Fruit fly (Drosophila melanogaster) whole organism, embryonic: ENCODE measurements around the gene CG2182.

Experiments
- Aef1 ChIP-seq: fragments of 200-800 bp; sonication (Bioruptor generic); IDR thresholded peaks from 3 replicates; pipeline ENCODE4 v1.3.6; 2022; ENCODE audit warnings: missing biosample characterization, missing genetic modification characterization
- Atf3 ChIP-seq: fragments of 200-800 bp; sonication (Bioruptor generic); optimal IDR thresholded peaks from 3 replicates; lab custom pipeline; 2016; ENCODE audit warnings: missing biosample characterization, missing genetic modification characterization
- BEAF-32 ChIP-seq: fragments of 200-800 bp; sonication (Bioruptor generic); optimal IDR thresholded peaks from 3 replicates; lab custom pipeline; 2017; ENCODE audit warnings: missing biosample characterization, missing genetic modification characterization, mild to moderate bottlenecking, moderate library complexity, missing genetic modification reagents
- CG10321 ChIP-seq: fragments of 200-800 bp; sonication (Bioruptor generic); IDR thresholded peaks from 2 replicates; pipeline ENCODE4 v1.3.6; 2022; ENCODE audit warnings: missing biosample characterization, missing genetic modification characterization
- CG10979 ChIP-seq: fragments of 200-800 bp; sonication (Bioruptor generic); optimal IDR thresholded peaks from 2 replicates; lab custom pipeline; 2018; ENCODE audit warnings: missing biosample characterization, mild to moderate bottlenecking, missing genetic modification characterization, moderate library complexity
- CG11456 ChIP-seq: fragments of 200-800 bp; sonication (Bioruptor generic); IDR thresholded peaks from 3 replicates; pipeline ENCODE4 v1.3.6; 2022; ENCODE audit warnings: missing biosample characterization, missing genetic modification characterization
- CG12155 ChIP-seq: fragments of 200-800 bp; sonication (Bioruptor generic); optimal IDR thresholded peaks from 3 replicates; lab custom pipeline; 2016; ENCODE audit warnings: missing biosample characterization, missing genetic modification characterization
- CG12236 ChIP-seq: fragments of 200-800 bp; sonication (Bioruptor generic); optimal IDR thresholded peaks from 2 replicates; lab custom pipeline; 2016; ENCODE audit warnings: missing biosample characterization, missing genetic modification characterization
- CG13424 ChIP-seq: fragments of 200-800 bp; sonication (Bioruptor generic); optimal IDR thresholded peaks from 2 replicates; lab custom pipeline; 2019; ENCODE audit warnings: missing biosample characterization, mild to moderate bottlenecking, missing genetic modification characterization, moderate library complexity
- CG13894 ChIP-seq: fragments of 200-800 bp; sonication (Bioruptor generic); optimal IDR thresholded peaks from 3 replicates; lab custom pipeline; 2018; ENCODE audit warnings: missing biosample characterization, mild to moderate bottlenecking, missing genetic modification characterization, moderate library complexity
- CG17568 ChIP-seq: fragments of 200-800 bp; sonication (Bioruptor generic); optimal IDR thresholded peaks from 2 replicates; lab custom pipeline; 2018; ENCODE audit warnings: missing biosample characterization, mild to moderate bottlenecking, missing genetic modification characterization, moderate library complexity
- CG17802 ChIP-seq: fragments of 200-800 bp; sonication (Bioruptor generic); optimal IDR thresholded peaks from 2 replicates; lab custom pipeline; 2018; ENCODE audit warnings: missing biosample characterization, mild to moderate bottlenecking, missing genetic modification characterization, moderate library complexity
- CG18764 ChIP-seq: fragments of 200-800 bp; sonication (Bioruptor generic); optimal IDR thresholded peaks from 3 replicates; lab custom pipeline; 2016; ENCODE audit warnings: missing biosample characterization, missing genetic modification characterization
- CG2120 ChIP-seq: fragments of 200-800 bp; sonication (Bioruptor generic); optimal IDR thresholded peaks from 3 replicates; lab custom pipeline; 2016; ENCODE audit warnings: missing biosample characterization, missing genetic modification characterization
- CG31388 ChIP-seq: fragments of 200-800 bp; sonication (Bioruptor generic); optimal IDR thresholded peaks from 2 replicates; lab custom pipeline; 2016; ENCODE audit warnings: missing biosample characterization, missing genetic modification characterization
- CG31441 ChIP-seq: fragments of 200-800 bp; sonication (Bioruptor generic); IDR thresholded peaks from 2 replicates; pipeline ENCODE4 v1.3.6; 2022; ENCODE audit warnings: missing biosample characterization, missing genetic modification characterization
- CG3163 ChIP-seq: fragments of 200-800 bp; sonication (Bioruptor generic); optimal IDR thresholded peaks from 3 replicates; lab custom pipeline; 2016; ENCODE audit warnings: missing biosample characterization, missing genetic modification characterization
- CG43689 ChIP-seq: fragments of 200-800 bp; sonication (Bioruptor generic); IDR thresholded peaks from 2 replicates; pipeline ENCODE4 v1.3.6; 2022; ENCODE audit warnings: missing biosample characterization, missing genetic modification characterization
- CG5953 ChIP-seq: fragments of 200-800 bp; sonication (Bioruptor generic); IDR thresholded peaks from 2 replicates; pipeline ENCODE4 v1.3.6; 2022; ENCODE audit warnings: missing biosample characterization, missing genetic modification characterization
- CG6175 ChIP-seq: fragments of 200-800 bp; sonication (Bioruptor generic); IDR thresholded peaks from 3 replicates; pipeline ENCODE4 v1.3.6; 2022; ENCODE audit warnings: missing biosample characterization, missing genetic modification characterization
- CG8290 ChIP-seq, 3 experiments: fragments of 200-800 bp; sonication (Bioruptor generic); optimal IDR thresholded peaks; 2 replicates each; lab custom pipeline; 2016 to 2019; ENCODE audit warnings: missing biosample characterization in 3 of 3, missing genetic modification characterization in 3 of 3, mild to moderate bottlenecking in 2 of 3, moderate library complexity in 1 of 3
- CG9437 ChIP-seq: fragments of 200-800 bp; sonication (Bioruptor generic); optimal IDR thresholded peaks from 2 replicates; lab custom pipeline; 2018; ENCODE audit warnings: missing biosample characterization, mild to moderate bottlenecking, missing genetic modification characterization
- D19A ChIP-seq: fragments of 200-800 bp; optimal IDR thresholded peaks from 3 replicates; lab custom pipeline; 2019; ENCODE audit warnings: missing biosample characterization, mild to moderate bottlenecking, missing genetic modification characterization, moderate library complexity
- Dbx ChIP-seq: fragments of 200-800 bp; sonication (Bioruptor generic); IDR thresholded peaks from 3 replicates; pipeline ENCODE4 v1.3.6; 2022; ENCODE audit warnings: missing biosample characterization, missing genetic modification characterization
- Dfd ChIP-seq, 2 experiments: fragments of >200 bp; optimal IDR thresholded peaks; 2 replicates each; lab custom pipeline; 2017; ENCODE audit warnings: missing biosample characterization in 2 of 2, missing genetic modification characterization in 2 of 2
- Ets97D ChIP-seq: fragments of 200-800 bp; sonication (Bioruptor generic); optimal IDR thresholded peaks from 3 replicates; lab custom pipeline; 2016; ENCODE audit warnings: missing biosample characterization, missing genetic modification characterization
- Hey ChIP-seq: fragments of 200-800 bp; sonication (Bioruptor generic); optimal IDR thresholded peaks from 3 replicates; lab custom pipeline; 2018; ENCODE audit warnings: missing biosample characterization, mild to moderate bottlenecking, missing genetic modification characterization
- Hr39 ChIP-seq: fragments of >200 bp; optimal IDR thresholded peaks from 2 replicates; lab custom pipeline; 2017
- Mrtf ChIP-seq: fragments of 200-800 bp; sonication (Bioruptor generic); IDR thresholded peaks from 3 replicates; pipeline ENCODE4 v1.3.6; 2022; ENCODE audit warnings: missing biosample characterization, missing genetic modification characterization
- Myb ChIP-seq: fragments of 200-800 bp; sonication (Bioruptor generic); optimal IDR thresholded peaks from 2 replicates; lab custom pipeline; 2016; ENCODE audit warnings: missing biosample characterization, missing genetic modification characterization
- NC2β ChIP-seq: fragments of 200-800 bp; sonication (Bioruptor generic); optimal IDR thresholded peaks from 2 replicates; lab custom pipeline; 2016; ENCODE audit warnings: missing biosample characterization, missing genetic modification characterization
- NfI ChIP-seq: fragments of 200-800 bp; sonication (Bioruptor generic); optimal IDR thresholded peaks from 3 replicates; lab custom pipeline; 2018; ENCODE audit warnings: missing biosample characterization, mild to moderate bottlenecking, missing genetic modification characterization, moderate library complexity
- Spps ChIP-seq: fragments of 200-800 bp; sonication (Bioruptor generic); optimal IDR thresholded peaks from 2 replicates; lab custom pipeline; 2018; ENCODE audit warnings: missing biosample characterization, mild to moderate bottlenecking, missing genetic modification characterization
- Usf ChIP-seq: fragments of 200-800 bp; sonication (Bioruptor generic); optimal IDR thresholded peaks from 2 replicates; lab custom pipeline; 2017; ENCODE audit warnings: missing genotype, missing biosample characterization, missing genetic modification characterization
- YL-1 ChIP-seq: fragments of 200-800 bp; sonication (Bioruptor generic); optimal IDR thresholded peaks from 3 replicates; lab custom pipeline; 2017; ENCODE audit warnings: missing biosample characterization, mild to moderate bottlenecking, missing genetic modification characterization
- cas ChIP-seq: fragments of 200-800 bp; sonication (Bioruptor generic); IDR thresholded peaks from 2 replicates; pipeline ENCODE4 v1.3.6; 2022; ENCODE audit warnings: missing biosample characterization, missing genetic modification characterization
- crc ChIP-seq: fragments of 200-800 bp; sonication (Bioruptor generic); optimal IDR thresholded peaks from 2 replicates; lab custom pipeline; 2016; ENCODE audit warnings: missing biosample characterization, missing genetic modification characterization
- da ChIP-seq: fragments of 200-800 bp; sonication (Bioruptor generic); optimal IDR thresholded peaks from 2 replicates; lab custom pipeline; 2016; ENCODE audit warnings: missing biosample characterization, missing genetic modification characterization
- dan ChIP-seq: fragments of 200-800 bp; sonication (Bioruptor generic); IDR thresholded peaks from 2 replicates; pipeline ENCODE4 v1.3.6; 2022; ENCODE audit warnings: missing biosample characterization, missing genetic modification characterization
- dm ChIP-seq: fragments of 200-800 bp; sonication (Bioruptor generic); optimal IDR thresholded peaks from 3 replicates; lab custom pipeline; 2016; ENCODE audit warnings: missing biosample characterization, missing genetic modification characterization
- ems ChIP-seq: fragments of 200-800 bp; sonication (Bioruptor generic); optimal IDR thresholded peaks from 3 replicates; lab custom pipeline; 2016; ENCODE audit warnings: missing biosample characterization, missing genetic modification characterization
- exex ChIP-seq: fragments of 200-800 bp; sonication (Bioruptor generic); optimal IDR thresholded peaks from 4 replicates; lab custom pipeline; 2018; ENCODE audit warnings: missing biosample characterization, mild to moderate bottlenecking, missing genetic modification characterization, moderate library complexity
- fru ChIP-seq: fragments of >200 bp; optimal IDR thresholded peaks from 2 replicates; lab custom pipeline; 2017
- ham ChIP-seq: fragments of 200-800 bp; sonication (Bioruptor generic); IDR thresholded peaks from 2 replicates; pipeline ENCODE4 v1.3.6; 2022; ENCODE audit warnings: missing biosample characterization, missing genetic modification characterization
- jing ChIP-seq: fragments of 200-800 bp; sonication (Bioruptor generic); optimal IDR thresholded peaks from 2 replicates; lab custom pipeline; 2018; ENCODE audit warnings: missing biosample characterization, mild to moderate bottlenecking, missing genetic modification characterization
- ken ChIP-seq: fragments of 200-800 bp; sonication (Bioruptor generic); IDR thresholded peaks from 3 replicates; pipeline ENCODE4 v1.3.6; 2022; ENCODE audit warnings: missing biosample characterization, missing genetic modification characterization
- mam ChIP-seq: fragments of 200-800 bp; sonication (Bioruptor generic); optimal IDR thresholded peaks from 3 replicates; lab custom pipeline; 2016; ENCODE audit warnings: missing biosample characterization, missing genetic modification characterization
- nerfin-1 ChIP-seq: fragments of 200-800 bp; sonication (Bioruptor generic); optimal IDR thresholded peaks from 3 replicates; lab custom pipeline; 2019; ENCODE audit warnings: missing biosample characterization, mild to moderate bottlenecking, missing genetic modification characterization, moderate library complexity
- nom ChIP-seq: fragments of 200-800 bp; sonication (Bioruptor generic); optimal IDR thresholded peaks from 2 replicates; lab custom pipeline; 2017; ENCODE audit warnings: missing biosample characterization, missing genetic modification characterization, mild to moderate bottlenecking, moderate library complexity, missing genetic modification reagents
- pnt ChIP-seq: fragments of 200-800 bp; sonication (Bioruptor generic); optimal IDR thresholded peaks from 3 replicates; lab custom pipeline; 2016; ENCODE audit warnings: missing biosample characterization, missing genetic modification characterization
- wor ChIP-seq: fragments of 200-800 bp; sonication (Bioruptor generic); IDR thresholded peaks from 2 replicates; pipeline ENCODE4 v1.3.6; 2022; ENCODE audit warnings: missing biosample characterization, missing genetic modification characterization

Gene CG2182

DNA sequence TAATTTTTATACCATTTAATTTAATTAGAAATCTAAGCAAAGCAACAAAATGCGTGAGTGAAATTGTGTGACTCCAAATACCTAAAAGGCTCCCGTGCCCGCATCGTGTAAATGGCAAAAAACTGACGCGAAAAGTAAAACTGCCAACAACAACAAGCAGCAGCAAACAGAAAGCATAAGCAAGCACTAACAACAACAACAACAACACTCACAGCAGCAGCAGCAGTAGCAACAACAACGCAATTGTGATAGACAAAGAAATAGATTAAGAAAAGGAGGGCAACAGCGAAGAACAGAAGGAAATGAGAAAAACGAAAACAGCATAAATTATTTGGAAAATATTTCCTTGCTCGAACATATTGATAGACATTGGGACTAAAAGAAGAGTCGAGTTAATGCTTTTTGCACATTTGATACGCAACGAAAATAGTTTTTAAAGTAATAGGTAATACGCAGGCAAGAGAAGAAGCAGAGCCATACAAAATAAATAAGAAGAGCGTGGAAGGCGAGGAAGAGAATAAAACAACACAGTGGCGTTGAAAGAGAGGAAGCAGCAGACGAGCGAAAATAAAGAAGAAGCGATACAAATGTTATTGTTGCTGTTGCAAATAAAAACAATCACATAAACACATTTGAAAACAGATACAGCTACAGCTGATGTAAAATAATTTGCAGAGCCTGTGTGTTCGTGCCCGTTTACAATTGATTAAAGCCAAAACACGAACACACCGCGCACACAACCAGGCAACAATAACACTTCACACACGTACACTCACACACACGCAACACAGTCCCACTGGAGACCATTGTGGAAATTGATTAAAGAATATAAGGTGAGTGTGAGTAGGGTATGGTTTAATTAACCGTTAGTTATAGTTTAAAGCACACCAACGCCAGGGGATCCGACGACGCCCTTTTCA, 10.3 kb upstream of the CG2182 start (continued):
- TF ChIP-seq Hey (no peak), cas (GFP tag; lab: Robert Waterston, UW) (no peak), Mrtf (no peak), nerfin-1 (no peak), Aef1 (GFP tag; lab: Robert Waterston, UW) (peak; percentile 8; the same call in 2 of the 3 replicates), jing (GFP tag; lab: Kevin White, UChicago) (no peak), ken (no peak), wor (GFP tag; lab: Robert Waterston, UW) (no peak), CG10979 (tag; lab: Kevin White, UChicago) (no peak), Ets97D (GFP tag; lab: Kevin White, UChicago) (no peak), CG8290 (GFP tag; optimal IDR thresholded peaks at IDR 0.05; lab: Kevin White, UChicago) (no peak), CG8290 (tag; optimal IDR thresholded peaks at IDR 0.05; lab: Kevin White, UChicago) (no peak), crc (no peak), CG11456 (GFP tag; lab: Robert Waterston, UW) (no peak), dan (GFP tag; lab: Robert Waterston, UW) (no peak), CG31441 (GFP tag; lab: Robert Waterston, UW) (no peak), CG2120 (GFP tag; lab: Kevin White, UChicago) (no peak), ham (GFP tag; lab: Robert Waterston, UW) (no peak), CG18764 (GFP tag; lab: Kevin White, UChicago) (no peak), Atf3 (GFP tag; lab: Kevin White, UChicago) (no peak), CG17568 (peak; percentile 49), CG3163 (peak; percentile 80), CG5953 (GFP tag; lab: Robert Waterston, UW) (no peak), NC2β (no peak), YL-1 (GFP tag; lab: Kevin White, UChicago) (peak; percentile 2), pnt (GFP tag; lab: Kevin White, UChicago) (no peak), ems (GFP tag; lab: Kevin White, UChicago) (no peak), D19A (no peak), CG31388 (GFP tag; lab: Kevin White, UChicago) (no peak), Usf (GFP tag; lab: Kevin White, UChicago) (no peak), CG10321 (no peak), CG9437 (no peak), CG17802 (tag; lab: Kevin White, UChicago) (no peak), mam (GFP tag; lab: Kevin White, UChicago) (no peak), Dfd (GFP tag; optimal IDR thresholded peaks at IDR 0.05; lab: Kevin White, UChicago) (no peak), Spps (no peak), fru (no peak), dm (no peak), nom (GFP tag; lab: Kevin White, UChicago) (no peak), da (GFP tag; lab: Kevin White, UChicago) (no peak), Myb (GFP tag; lab: Kevin White, UChicago) (no peak), CG12155 (GFP tag; lab: Kevin White, UChicago) (no peak), CG13894 (tag; lab: Kevin White, UChicago) (no peak), Dbx (no peak), CG43689 (no peak), exex (tag; lab: Kevin White, UChicago) (peak; percentile 25), NfI (GFP tag; lab: Kevin White, UChicago) (no peak), CG6175 (no peak), CG13424 (tag; lab: Kevin White, UChicago) (no peak), BEAF-32 (GFP tag; lab: Kevin White, UChicago) (no peak), Hr39 (lab: Kevin White, UChicago) (no peak), CG12236 (no peak)
